Fruit fly (Drosophila melanogaster): Measurements from ENCODE around the gene Glut3.

Glut3 gene

dm6 chr3R:16770653-16771377 is 17.3 kb upstream of the Glut3 start:
- TF ChIP-seq CTCF (optimal IDR thresholded peaks at IDR 0.05) (no peak), CG8478 (optimal IDR thresholded peaks at IDR 0.05) (no peak)

dm6 chr3R:16771572-16772425 is 16.3 kb upstream of the Glut3 start:
- TF ChIP-seq CTCF (optimal IDR thresholded peaks at IDR 0.05): no peak
- TF ChIP-seq CG8478 (optimal IDR thresholded peaks at IDR 0.05): no peak

dm6 chr3R:16773176-16773702 is 14.9 kb upstream of the Glut3 start:
- no peak for TF ChIP-seq CG8478 (optimal IDR thresholded peaks at IDR 0.05)
- no peak for TF ChIP-seq CTCF (optimal IDR thresholded peaks at IDR 0.05)

- no peak for TF ChIP-seq CG8478 (optimal IDR thresholded peaks at IDR 0.05)
- peak; percentile 85 to 87 for TF ChIP-seq CTCF (optimal IDR thresholded peaks at IDR 0.05)
These were observed 5.7 kb upstream of the Glut3 start for dm6 chr3R:16782401-16782800.

dm6 chr3R:16783148-16783708 is 4.9 kb upstream of the Glut3 start:
- TF ChIP-seq CG8478 (optimal IDR thresholded peaks at IDR 0.05) (no peak), CTCF (optimal IDR thresholded peaks at IDR 0.05) (no peak)

- no peak for TF ChIP-seq CG8478 (optimal IDR thresholded peaks at IDR 0.05)
- no peak for TF ChIP-seq CTCF (optimal IDR thresholded peaks at IDR 0.05)
These were observed 4.1 kb upstream of the Glut3 start for dm6 chr3R:16783976-16784375.

dm6 chr3R:16785056-16785455 is 3.1 kb upstream of the Glut3 start:
- TF ChIP-seq CTCF (optimal IDR thresholded peaks at IDR 0.05): no peak
- no peak for TF ChIP-seq CG8478 (optimal IDR thresholded peaks at IDR 0.05)

dm6 chr3R:16787378-16787777 is 733 bp upstream of the Glut3 start:
- TF ChIP-seq CTCF (optimal IDR thresholded peaks at IDR 0.05) (no peak), CG8478 (optimal IDR thresholded peaks at IDR 0.05) (no peak)

dm6 chr3R:16791619-16792018 is 3.5 kb downstream of the Glut3 start:
- TF ChIP-seq CTCF (optimal IDR thresholded peaks at IDR 0.05): no peak
- TF ChIP-seq CG8478 (optimal IDR thresholded peaks at IDR 0.05): no peak

dm6 chr3R:16792586-16792985 is 4.5 kb downstream of the Glut3 start:
- TF ChIP-seq CG8478 (optimal IDR thresholded peaks at IDR 0.05): no peak
- no peak for TF ChIP-seq CTCF (optimal IDR thresholded peaks at IDR 0.05)

dm6 chr3R:16793935-16794589 is 6.0 kb downstream of the Glut3 start:
- TF ChIP-seq CTCF (optimal IDR thresholded peaks at IDR 0.05) (no peak), CG8478 (optimal IDR thresholded peaks at IDR 0.05) (no peak)

dm6 chr3R:16794590-16794967 is 6.5 kb downstream of the Glut3 start:
- TF ChIP-seq CTCF (optimal IDR thresholded peaks at IDR 0.05): no peak
- no peak for TF ChIP-seq CG8478 (optimal IDR thresholded peaks at IDR 0.05)

- TF ChIP-seq CG8478 (optimal IDR thresholded peaks at IDR 0.05) (no peak), CTCF (optimal IDR thresholded peaks at IDR 0.05) (peak; percentile 41 to 58)
These were observed 9.7 kb downstream of the Glut3 start for dm6 chr3R:16797805-16798204.

- TF ChIP-seq CG8478 (optimal IDR thresholded peaks at IDR 0.05) (no peak), CTCF (optimal IDR thresholded peaks at IDR 0.05) (peak; percentile 100)
These were observed 10.5 kb downstream of the Glut3 start for dm6 chr3R:16798516-16799040.

dm6 chr3R:16800272-16800671 is 12.2 kb downstream of the Glut3 start:
- TF ChIP-seq CTCF (optimal IDR thresholded peaks at IDR 0.05): no peak
- no peak for TF ChIP-seq CG8478 (optimal IDR thresholded peaks at IDR 0.05)
